Worm (Caenorhabditis elegans) whole organism, L2 larva: ENCODE measurements around the gene C06B8.7.

Experiments used
- elt-3 ChIP-seq: sonication (generic microtip); optimal IDR thresholded peaks from 2 replicates; lab custom pipeline; 2017; ENCODE audit warnings: missing biosample characterization, missing genetic modification characterization
- lin-39 ChIP-seq: fragments of 150-350 bp; optimal IDR thresholded peaks from 2 replicates; lab custom pipeline; 2014; ENCODE audit warnings: missing biosample characterization, missing genetic modification reagents, missing genetic modification characterization
- nhr-11 ChIP-seq: fragments of 150-350 bp; optimal IDR thresholded peaks from 2 replicates; lab custom pipeline; 2014; ENCODE audit warnings: missing biosample characterization, missing genetic modification characterization
- nhr-237 ChIP-seq: fragments of 150-350 bp; optimal IDR thresholded peaks from 2 replicates; lab custom pipeline; 2014; ENCODE audit warnings: missing biosample characterization, missing genetic modification characterization
- zag-1 ChIP-seq: fragments of 150-350 bp; optimal IDR thresholded peaks from 2 replicates; lab custom pipeline; 2014; ENCODE audit warnings: missing biosample characterization, missing genetic modification characterization

DNA sequence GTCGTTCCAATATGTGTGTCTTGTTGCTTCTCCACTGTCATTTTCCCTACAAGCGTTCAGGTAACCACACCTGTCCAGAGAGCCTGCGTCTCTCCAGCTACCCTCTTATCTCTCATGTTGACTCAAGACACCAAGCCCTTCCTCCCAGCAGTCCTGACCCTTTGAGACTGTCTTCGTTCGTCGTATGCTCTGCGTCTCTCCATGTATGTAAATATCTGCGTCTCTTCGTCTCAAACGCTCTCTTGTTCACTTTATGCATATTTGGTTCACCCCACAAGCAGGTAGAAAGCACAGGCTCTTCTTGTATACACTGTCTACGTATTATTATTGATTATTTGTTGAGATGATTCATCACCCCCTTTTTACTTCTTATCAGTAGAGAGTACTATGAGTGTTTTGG lies 803 bp upstream of the C06B8.7 start:
- TF ChIP-seq nhr-11 (tag; lab: Kevin White, UChicago) = no peak
- TF ChIP-seq zag-1 (tag; lab: Kevin White, UChicago) = no peak
- no peak for TF ChIP-seq elt-3 (tag; lab: Kevin White, UChicago)
- no peak for TF ChIP-seq lin-39 (tag; lab: Kevin White, UChicago)
- TF ChIP-seq nhr-237 (tag; lab: Kevin White, UChicago) = no peak
